Worm (Caenorhabditis elegans) whole organism, L3 larva: ENCODE measurements around the gene grsp-2.

Experiments used
- aly-2 ChIP-seq: fragments of 150-350 bp; optimal IDR thresholded peaks from 2 replicates; lab custom pipeline; 2014; ENCODE audit warnings: missing biosample characterization, missing genetic modification characterization
- ceh-16 ChIP-seq: sonication (generic microtip); optimal IDR thresholded peaks from 2 replicates; lab custom pipeline; 2017; ENCODE audit warnings: missing biosample characterization, missing genetic modification characterization
- fkh-10 ChIP-seq: sonication (generic microtip); optimal IDR thresholded peaks from 2 replicates; lab custom pipeline; 2017; ENCODE audit warnings: missing biosample characterization, missing genetic modification reagents, missing genetic modification characterization
- mdl-1 ChIP-seq: fragments of 150-350 bp; optimal IDR thresholded peaks from 2 replicates; lab custom pipeline; 2014; ENCODE audit warnings: missing biosample characterization, missing genetic modification characterization
- nfya-1 ChIP-seq: sonication (generic microtip); optimal IDR thresholded peaks from 2 replicates; lab custom pipeline; 2017; ENCODE audit warnings: missing genetic modification characterization, mild to moderate bottlenecking, missing compliant biosample characterization, antibody characterized with exemption, moderate library complexity; ENCODE audit not compliant: insufficient read depth
- nhr-11 ChIP-seq: fragments of 150-350 bp; optimal IDR thresholded peaks from 2 replicates; lab custom pipeline; 2014; ENCODE audit warnings: missing biosample characterization, missing genetic modification characterization
- nhr-12 ChIP-seq: fragments of 150-350 bp; optimal IDR thresholded peaks from 2 replicates; lab custom pipeline; 2014; ENCODE audit warnings: missing biosample characterization, missing genetic modification characterization
- nhr-23 ChIP-seq: fragments of 150-350 bp; optimal IDR thresholded peaks from 2 replicates; lab custom pipeline; 2014; ENCODE audit warnings: missing biosample characterization, missing genetic modification reagents, missing genetic modification characterization
- nhr-25 ChIP-seq: sonication (generic microtip); optimal IDR thresholded peaks from 2 replicates; lab custom pipeline; 2017; ENCODE audit warnings: missing biosample characterization, missing genetic modification characterization
- nhr-28 ChIP-seq: fragments of 150-350 bp; optimal IDR thresholded peaks from 2 replicates; lab custom pipeline; 2014; ENCODE audit warnings: missing biosample characterization, missing genetic modification characterization
- sea-2 ChIP-seq: fragments of 150-350 bp; sonication (generic microtip); optimal IDR thresholded peaks from 4 replicates; lab custom pipeline; 2014; ENCODE audit warnings: missing biosample characterization, missing genetic modification reagents, missing genetic modification characterization
- unc-62 ChIP-seq: fragments of 150-350 bp; sonication (generic microtip); optimal IDR thresholded peaks from 4 replicates; lab custom pipeline; 2014; ENCODE audit warnings: missing biosample characterization, missing genetic modification reagents, missing genetic modification characterization

DNA sequence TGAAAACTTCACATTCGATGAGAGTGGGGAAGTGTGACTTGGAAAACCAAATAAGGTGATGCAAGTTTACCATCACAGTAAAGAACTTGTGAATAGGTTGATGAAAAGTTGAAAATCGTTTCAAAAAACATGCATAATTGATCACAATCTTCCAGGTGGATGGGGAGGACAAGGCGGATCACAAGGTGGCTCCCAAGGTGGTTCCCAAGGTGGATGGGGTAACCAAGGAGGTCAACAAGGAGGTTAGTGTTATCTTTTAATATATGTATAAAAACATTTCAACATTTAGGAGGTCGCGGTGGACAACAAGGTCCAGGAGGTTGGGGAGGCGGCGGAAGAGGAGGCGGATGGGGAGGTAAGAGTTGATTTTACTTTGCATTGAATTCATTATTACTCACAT lies 1.5 kb downstream of the grsp-2 start, which contains the start of gene T28C6.10:
- TF ChIP-seq sea-2 (GFP tag; lab: Kevin White, UChicago) (no peak), nhr-11 (no peak), nhr-25 (no peak), mdl-1 (no peak), aly-2 (tag; lab: Kevin White, UChicago) (no peak), nhr-12 (no peak), nfya-1 (tag; lab: Kevin White, UChicago) (no peak), fkh-10 (GFP tag; lab: Kevin White, UChicago) (no peak), ceh-16 (tag; lab: Kevin White, UChicago) (no peak), unc-62 (GFP tag; lab: Kevin White, UChicago) (no peak), nhr-28 (tag; lab: Kevin White, UChicago) (no peak), nhr-23 (tag; lab: Kevin White, UChicago) (no peak)
